Fruit fly (Drosophila melanogaster): Measurements from ENCODE around the gene CG6686.
A peak's percentile ranks its signal among the peaks of the same experiment; 100 is the strongest.

CG6686 gene

DNA sequence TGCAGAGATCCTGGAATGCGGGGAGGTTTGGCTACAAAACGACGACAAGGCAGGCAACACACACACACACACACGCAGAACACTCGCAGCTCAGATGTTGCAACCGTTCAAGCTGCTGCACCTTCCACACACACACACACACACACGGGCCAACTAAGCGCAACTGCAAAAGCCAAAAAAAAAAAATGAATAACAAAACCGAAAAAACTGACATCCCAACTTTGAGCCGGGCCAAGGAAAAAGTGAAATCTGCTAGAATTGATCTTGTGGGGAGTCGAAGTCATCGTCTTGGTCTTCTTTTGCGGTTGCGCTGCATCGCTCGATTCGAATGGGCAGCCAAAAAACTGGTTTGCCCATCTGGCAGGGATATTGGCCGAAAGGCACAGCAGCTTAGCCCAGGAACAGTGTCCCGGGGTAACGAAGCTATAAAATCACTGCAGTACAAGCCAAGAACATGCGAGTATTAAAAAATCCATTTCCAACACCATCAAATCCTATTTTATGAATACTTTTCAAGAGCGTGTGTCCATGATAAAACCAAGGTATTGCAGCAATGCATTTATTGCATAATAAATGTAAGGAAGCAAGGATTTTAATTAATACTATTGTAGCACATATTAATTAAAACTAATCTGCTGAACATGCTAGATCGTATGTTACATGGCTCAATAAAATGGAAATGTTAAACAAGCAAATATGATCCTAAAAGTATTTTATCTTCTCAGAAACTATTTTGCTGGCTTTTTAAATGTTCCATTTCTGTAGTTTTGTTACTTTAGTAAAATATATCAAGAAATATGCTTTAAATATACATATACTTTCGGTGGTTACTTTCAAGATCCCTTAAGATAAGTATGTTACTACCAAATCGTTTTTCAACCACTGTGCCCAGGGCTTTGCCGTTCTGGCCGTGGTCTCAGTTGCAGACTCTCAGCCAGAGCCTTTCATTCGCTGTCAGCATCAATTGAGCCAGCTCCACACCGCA is 21.9 kb downstream of the CG6686 start (continued):
- TF ChIP-seq CG9139 (GFP tag; optimal IDR thresholded peaks at IDR 0.05) (no peak), CG6808 (GFP tag; optimal IDR thresholded peaks at IDR 0.05) (peak; percentile 62), CG34406 (GFP tag; optimal IDR thresholded peaks at IDR 0.05) (peak; percentile 26), Hr39 (GFP tag; optimal IDR thresholded peaks at IDR 0.05) (peak; percentile 58), svp (GFP tag) (peak; percentile 85), OdsH (GFP tag; optimal IDR thresholded peaks at IDR 0.05) (peak; percentile 26), Eip78C (GFP tag) (peak; percentile 83), Eip75B (GFP tag; optimal IDR thresholded peaks at IDR 0.05) (peak; percentile 57), lz (GFP tag; optimal IDR thresholded peaks at IDR 0.05) (peak; percentile 61), pdm3 (GFP tag; optimal IDR thresholded peaks at IDR 0.05) (peak; percentile 15), fd59A (GFP tag; optimal IDR thresholded peaks at IDR 0.05) (peak; percentile 67), Met (GFP tag; optimal IDR thresholded peaks at IDR 0.05) (peak; percentile 54), CG1621 (tag; optimal IDR thresholded peaks at IDR 0.05) (no peak), CG8119 (GFP tag; IDR thresholded peaks at IDR 0.05) (no peak), dac (GFP tag; optimal IDR thresholded peaks at IDR 0.05) (no peak), CG6163 (GFP tag; IDR thresholded peaks at IDR 0.05) (0 out of 3 replicates have a peak, but pooled peaks have one; percentile 36)

DNA sequence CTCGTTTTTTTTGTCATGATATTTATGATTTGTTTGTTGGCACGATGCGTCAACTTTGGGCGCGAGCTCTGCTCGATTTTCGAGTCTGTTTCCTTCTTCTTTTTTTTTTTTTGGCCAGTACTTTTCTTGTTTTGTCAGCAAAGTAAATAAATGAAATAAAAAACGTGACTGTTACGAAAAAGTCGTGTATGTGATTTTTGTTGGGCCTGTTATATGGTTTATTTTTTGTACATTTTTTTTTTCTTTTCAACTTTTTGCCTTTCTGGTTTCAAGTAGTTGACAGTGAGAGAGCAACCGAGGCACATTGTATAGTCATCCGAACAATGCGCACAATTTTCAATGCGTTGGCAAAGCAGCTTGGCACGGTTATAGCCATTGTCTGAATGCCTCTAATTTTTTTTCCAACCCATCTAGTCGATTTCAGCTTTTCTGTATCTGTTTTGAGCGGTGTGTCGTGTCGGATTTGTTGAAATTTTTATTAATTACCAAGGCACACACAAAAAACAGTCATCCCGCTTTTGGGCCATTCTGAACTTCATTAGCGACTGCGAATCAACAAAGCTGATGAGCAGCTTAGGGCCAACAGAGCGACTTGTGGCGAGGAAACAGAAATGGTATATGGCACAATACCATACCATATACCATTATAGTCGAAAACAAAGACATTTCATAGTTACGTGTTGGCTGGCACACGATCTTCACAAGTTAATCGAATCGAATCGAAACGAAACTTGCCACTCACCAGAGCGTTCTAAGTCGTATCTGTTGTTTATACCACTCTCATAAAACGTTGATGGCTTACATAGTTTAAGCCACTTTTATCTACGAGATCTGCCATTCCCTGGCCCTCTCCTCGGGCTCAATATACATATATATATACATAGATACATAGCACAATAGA is 24.2 kb downstream of the CG6686 start:
- no peak for TF ChIP-seq Sox102F (GFP tag; optimal IDR thresholded peaks at IDR 0.05)
- TF ChIP-seq CG4318 (GFP tag; optimal IDR thresholded peaks at IDR 0.05), result no peak
- TF ChIP-seq Eip78C (GFP tag), result peak; percentile 46
- 0 out of 3 replicates have a peak, but pooled peaks have one; percentile 12 for TF ChIP-seq eg (GFP tag; IDR thresholded peaks at IDR 0.05)
- no peak for TF ChIP-seq ss (GFP tag; optimal IDR thresholded peaks at IDR 0.05)
- peak; percentile 13 for TF ChIP-seq CG8632 (GFP tag; optimal IDR thresholded peaks at IDR 0.05)
- 0 out of 3 replicates have a peak, but pooled peaks have one; percentile 40 for TF ChIP-seq CG6163 (GFP tag; IDR thresholded peaks at IDR 0.05)
- peak; percentile 21 for TF ChIP-seq CG6276 (GFP tag; optimal IDR thresholded peaks at IDR 0.05)

DNA sequence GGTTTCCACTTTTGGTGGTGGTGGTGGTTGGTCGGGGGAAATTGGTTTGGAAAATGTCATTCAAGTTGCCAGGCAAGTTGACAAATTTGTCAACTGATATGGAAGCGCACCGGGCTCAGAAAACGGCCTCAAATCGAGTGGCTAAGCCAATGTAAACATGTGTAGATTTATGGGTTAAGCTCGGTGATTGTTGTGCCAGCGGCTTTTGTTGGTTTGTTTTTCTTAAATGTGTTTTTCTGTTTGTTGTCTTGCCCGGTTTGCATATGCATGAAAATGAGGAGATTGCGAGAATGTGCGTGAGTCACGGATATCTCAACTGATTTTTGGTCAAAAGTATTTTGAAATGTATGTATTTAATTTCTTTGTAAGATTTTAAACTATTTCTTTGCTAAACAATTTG is 26.9 kb downstream of the CG6686 start:
- TF ChIP-seq fkh (GFP tag; optimal IDR thresholded peaks at IDR 0.05), result peak; percentile 68
- TF ChIP-seq Met (GFP tag; optimal IDR thresholded peaks at IDR 0.05), result no peak

dm6 chr2L:11958729-11959128 is 29.1 kb downstream of the CG6686 start:
- TF ChIP-seq Sox102F (GFP tag; optimal IDR thresholded peaks at IDR 0.05) (no peak), CG7368 (GFP tag; optimal IDR thresholded peaks at IDR 0.05) (no peak), net (GFP tag; optimal IDR thresholded peaks at IDR 0.05) (no peak), Smox (GFP tag; optimal IDR thresholded peaks at IDR 0.05) (no peak), spab (GFP tag; optimal IDR thresholded peaks at IDR 0.05) (no peak), vri (GFP tag; optimal IDR thresholded peaks at IDR 0.05) (no peak), CG8632 (GFP tag; optimal IDR thresholded peaks at IDR 0.05) (no peak), cyc (GFP tag; optimal IDR thresholded peaks at IDR 0.05) (no peak), dsx (GFP tag; optimal IDR thresholded peaks at IDR 0.05; ENCODE audit: poor library complexity, severe bottlenecking) (no peak), Hr4 (GFP tag; optimal IDR thresholded peaks at IDR 0.05) (peak; percentile 5), Eip75B (GFP tag; optimal IDR thresholded peaks at IDR 0.05) (no peak), CG6276 (GFP tag; optimal IDR thresholded peaks at IDR 0.05) (no peak), CG3032 (tag; optimal IDR thresholded peaks at IDR 0.05) (peak; percentile 6), CG8319 (GFP tag; optimal IDR thresholded peaks at IDR 0.05) (no peak), esn (GFP tag; optimal IDR thresholded peaks at IDR 0.05) (no peak), ss (GFP tag; optimal IDR thresholded peaks at IDR 0.05) (no peak), dac (GFP tag; optimal IDR thresholded peaks at IDR 0.05) (no peak), CG31627 (GFP tag; optimal IDR thresholded peaks at IDR 0.05) (no peak), OdsH (GFP tag; optimal IDR thresholded peaks at IDR 0.05) (no peak), CG16779 (tag; optimal IDR thresholded peaks at IDR 0.05) (no peak), CG11294 (GFP tag; IDR thresholded peaks at IDR 0.05) (no peak), achi (GFP tag; optimal IDR thresholded peaks at IDR 0.05) (no peak), Sox15 (GFP tag; optimal IDR thresholded peaks at IDR 0.05) (no peak), acj6 (GFP tag; optimal IDR thresholded peaks at IDR 0.05) (no peak), lz (GFP tag; optimal IDR thresholded peaks at IDR 0.05) (no peak), salr (GFP tag; optimal IDR thresholded peaks at IDR 0.05) (no peak), fd59A (GFP tag; optimal IDR thresholded peaks at IDR 0.05) (no peak)

All from whole organism, prepupa.